Worm (Caenorhabditis elegans) whole organism, midembryonic: ENCODE results near the gene ssq-2.
"Not testable (repeated sequence)": the region's sequence is repeated elsewhere in the genome, so short reads cannot be mapped to it uniquely, and the experiment has no call there.

Experiments used
- cog-1 ChIP-seq: sonication (generic microtip); optimal IDR thresholded peaks from 2 replicates; lab custom pipeline; 2016; ENCODE audit warnings: missing genetic modification characterization, missing compliant biosample characterization
- ztf-23 ChIP-seq: fragments of 200-800 bp; sonication (Bioruptor generic); IDR thresholded peaks from 2 replicates; pipeline ENCODE4 v1.3.6; 2022; ENCODE audit warnings: missing genetic modification reagents, missing genetic modification characterization, missing compliant biosample characterization
- ztf-29 ChIP-seq: fragments of 200-800 bp; sonication (Bioruptor generic); IDR thresholded peaks from 2 replicates; pipeline ENCODE4 v1.3.6; 2022; ENCODE audit warnings: missing genetic modification reagents, missing genetic modification characterization, missing compliant biosample characterization

- TF ChIP-seq ztf-23; cog-1 (tag; lab: Kevin White, UChicago); ztf-29 (GFP tag; lab: Robert Waterston, UW): not testable (repeated sequence)
Observed at ce11 chrIV:5017075-5017474, 21.1 kb downstream of the ssq-2 start, which contains the start of gene T28H11.7.
